Fruit fly (Drosophila melanogaster) whole organism, wandering third instar larva: ENCODE data around the gene CG14535.

Source experiments
- CG32264 ChIP-seq: fragments of 200-800 bp; sonication (Bioruptor generic); optimal IDR thresholded peaks from 2 replicates; lab custom pipeline; 2016; ENCODE audit warnings: missing biosample characterization, missing genetic modification characterization
- CrebA ChIP-seq: fragments of 200-800 bp; sonication (Bioruptor generic); optimal IDR thresholded peaks from 2 replicates; lab custom pipeline; 2016; ENCODE audit warnings: missing biosample characterization, mild to moderate bottlenecking, missing genetic modification characterization, borderline replicate concordance
- Dfd ChIP-seq: fragments of >200 bp; optimal IDR thresholded peaks from 2 replicates; lab custom pipeline; 2017; ENCODE audit warnings: missing biosample characterization, missing genetic modification characterization
- Dif ChIP-seq: fragments of 200-275, 200-300 bp; sonication (Bioruptor generic); optimal IDR thresholded peaks from 2 replicates; lab custom pipeline; 2018; ENCODE audit warnings: missing biosample characterization, missing genetic modification characterization; ENCODE audit not compliant: partially characterized antibody
- GATAd ChIP-seq: sonication (Bioruptor generic); optimal IDR thresholded peaks from 2 replicates; lab custom pipeline; 2016; ENCODE audit warnings: missing biosample characterization, missing genetic modification characterization
- HLH106 ChIP-seq: fragments of 200-800 bp; optimal IDR thresholded peaks from 3 replicates; lab custom pipeline; 2019; ENCODE audit warnings: missing biosample characterization, mild to moderate bottlenecking, missing genetic modification characterization, moderate library complexity
- Hnf4 ChIP-seq: fragments of 200-800 bp; sonication (Bioruptor generic); optimal IDR thresholded peaks from 2 replicates; lab custom pipeline; 2016; ENCODE audit warnings: missing biosample characterization, mild to moderate bottlenecking, missing genetic modification characterization
- Hr83 ChIP-seq: fragments of 200-300 bp; sonication (Bioruptor generic); optimal IDR thresholded peaks from 2 replicates; lab custom pipeline; 2016; ENCODE audit warnings: missing biosample characterization, mild to moderate bottlenecking, missing genetic modification characterization, moderate library complexity; ENCODE audit not compliant: poor library complexity, severe bottlenecking
- Mio ChIP-seq: sonication (Bioruptor generic); optimal IDR thresholded peaks from 2 replicates; lab custom pipeline; 2016; ENCODE audit warnings: missing biosample characterization, missing genetic modification characterization
- Myc ChIP-seq: fragments of >200 bp; optimal IDR thresholded peaks from 2 replicates; lab custom pipeline; 2017
- Rel ChIP-seq, 2 experiments: fragments of 200-800 bp; sonication (Bioruptor generic) in 1 of 2; optimal IDR thresholded peaks; 2 replicates in 1 of 2; 3 replicates in 1 of 2; lab custom pipeline; 2016 to 2019; ENCODE audit warnings: mild to moderate bottlenecking in 2 of 2, missing biosample characterization in 2 of 2, missing genetic modification characterization in 2 of 2, moderate library complexity in 1 of 2
- Sp1 ChIP-seq: fragments of 200-800 bp; sonication (Bioruptor generic); optimal IDR thresholded peaks from 3 replicates; lab custom pipeline; 2019; ENCODE audit warnings: missing biosample characterization, mild to moderate bottlenecking, missing genetic modification characterization, moderate library complexity
- Vsx2 ChIP-seq: fragments of 200-300, 225-300 bp; sonication (Bioruptor generic); optimal IDR thresholded peaks from 2 replicates; lab custom pipeline; 2018; ENCODE audit warnings: missing biosample characterization, missing genetic modification characterization; ENCODE audit not compliant: partially characterized antibody
- br ChIP-seq: fragments of 200-800 bp; sonication (Bioruptor generic); optimal IDR thresholded peaks from 2 replicates; lab custom pipeline; 2016; ENCODE audit warnings: missing biosample characterization, missing genetic modification characterization
- brk ChIP-seq: fragments of 200-800 bp; sonication (Bioruptor generic); optimal IDR thresholded peaks from 2 replicates; lab custom pipeline; 2016; ENCODE audit warnings: missing biosample characterization, mild to moderate bottlenecking, missing genetic modification characterization
- dl ChIP-seq, 2 experiments: fragments of 175-275, 200-275 bp in 1 of 2; fragments of 200-275 bp in 1 of 2; sonication (Bioruptor generic); optimal IDR thresholded peaks; lab custom pipeline; 2018; ENCODE audit warnings: mild to moderate bottlenecking in 2 of 2, missing biosample characterization in 2 of 2, missing genetic modification characterization in 2 of 2, moderate library complexity in 2 of 2; ENCODE audit not compliant: partially characterized antibody in 2 of 2, insufficient read depth in 1 of 2
- dsf ChIP-seq: sonication (Bioruptor generic); optimal IDR thresholded peaks from 2 replicates; lab custom pipeline; 2016; ENCODE audit warnings: missing biosample characterization, missing genetic modification characterization, borderline replicate concordance
- foxo ChIP-seq, 2 experiments: fragments of 200-800 bp; sonication (Bioruptor generic); optimal IDR thresholded peaks; 2 replicates in 1 of 2; 3 replicates in 1 of 2; lab custom pipeline; 2016 to 2017; ENCODE audit warnings: missing biosample characterization in 2 of 2, missing genetic modification characterization in 2 of 2
- fru ChIP-seq: fragments of 200-800 bp; sonication (Bioruptor generic); optimal IDR thresholded peaks from 3 replicates; lab custom pipeline; 2016; ENCODE audit warnings: missing biosample characterization, mild to moderate bottlenecking, missing genetic modification characterization
- h ChIP-seq: fragments of 200-800 bp; sonication (Bioruptor generic); optimal IDR thresholded peaks from 3 replicates; lab custom pipeline; 2016; ENCODE audit warnings: missing biosample characterization, mild to moderate bottlenecking, missing genetic modification characterization
- lola ChIP-seq: fragments of >200 bp; optimal IDR thresholded peaks from 2 replicates; lab custom pipeline; 2017; ENCODE audit warnings: missing biosample characterization, missing genetic modification characterization
- sage ChIP-seq: fragments of 200-800 bp; sonication (Bioruptor generic); optimal IDR thresholded peaks from 2 replicates; lab custom pipeline; 2016; ENCODE audit warnings: missing biosample characterization, mild to moderate bottlenecking, missing genetic modification characterization
- tai ChIP-seq: sonication (Bioruptor generic); optimal IDR thresholded peaks from 2 replicates; lab custom pipeline; 2016; ENCODE audit warnings: missing biosample characterization, missing genetic modification characterization
- usp ChIP-seq: fragments of >200 bp; optimal IDR thresholded peaks from 2 replicates; lab custom pipeline; 2017; ENCODE audit warnings: missing biosample characterization, missing genetic modification characterization
- woc ChIP-seq: sonication (Bioruptor generic); optimal IDR thresholded peaks from 2 replicates; lab custom pipeline; 2016; ENCODE audit warnings: missing biosample characterization, mild to moderate bottlenecking, missing genetic modification characterization

CG14535 gene

dm6 chr2L:7885952-7886351, 30.7 kb upstream of the CG14535 start:
- TF ChIP-seq Dif (GFP tag; lab: Kevin White, UChicago) (no peak), tai (GFP tag; lab: Kevin White, UChicago) (peak; percentile 35), CrebA (GFP tag; lab: Kevin White, UChicago) (no peak), Hr83 (GFP tag; lab: Kevin White, UChicago) (no peak), Myc (lab: Kevin White, UChicago) (peak; percentile 9)

- peak; percentile 5 for TF ChIP-seq Hnf4
- no peak for TF ChIP-seq Rel (GFP tag; optimal IDR thresholded peaks at IDR 0.05; lab: Kevin White, UChicago)
- peak; percentile 51 for TF ChIP-seq Rel (tag; optimal IDR thresholded peaks at IDR 0.05; lab: Kevin White, UChicago)
- TF ChIP-seq Hr83 (GFP tag; lab: Kevin White, UChicago) = no peak
- TF ChIP-seq, all 38 proteins: peak for 2
Observed at dm6 chr2L:7885271-7885670, 30.0 kb upstream of the CG14535 start, which contains the start of the genes SmE and CG34132. Gene SmE (minus strand): TSS chr2L:7885450. Gene CG34132 (plus strand): TSS chr2L:7885503.

dm6 chr2L:7880458-7880857, 25.2 kb upstream of the CG14535 start:
- no peak for TF ChIP-seq Rel (GFP tag; optimal IDR thresholded peaks at IDR 0.05; lab: Kevin White, UChicago)
- no peak for TF ChIP-seq Rel (tag; optimal IDR thresholded peaks at IDR 0.05; lab: Kevin White, UChicago)
- TF ChIP-seq Dif (GFP tag; lab: Kevin White, UChicago) = peak; percentile 27
- peak; percentile 10 for TF ChIP-seq Vsx2 (GFP tag; lab: Kevin White, UChicago)
- peak; percentile 39 to 54 for TF ChIP-seq dl (GFP tag; optimal IDR thresholded peaks at IDR 0.05; lab: Kevin White, UChicago; ENCODE audit: insufficient read depth in 1 of 2, partially characterized antibody in 2 of 2)
- TF ChIP-seq fru (GFP tag; lab: Kevin White, UChicago) = peak; percentile 36
- TF ChIP-seq woc (GFP tag; lab: Kevin White, UChicago) = peak; percentile 17
- no peak for TF ChIP-seq lola (GFP tag; lab: Kevin White, UChicago)

- TF ChIP-seq CrebA (GFP tag; lab: Kevin White, UChicago) = peak; percentile 50
- peak; percentile 13 for TF ChIP-seq sage
- TF ChIP-seq Rel (GFP tag; optimal IDR thresholded peaks at IDR 0.05; lab: Kevin White, UChicago) = no peak
- TF ChIP-seq Rel (tag; optimal IDR thresholded peaks at IDR 0.05; lab: Kevin White, UChicago) = peak; percentile 35
- TF ChIP-seq Vsx2 (GFP tag; lab: Kevin White, UChicago) = no peak
- peak; percentile 74 for TF ChIP-seq Sp1 (GFP tag; lab: Kevin White, UChicago)
- no peak for TF ChIP-seq tai (GFP tag; lab: Kevin White, UChicago)
- no peak for TF ChIP-seq brk (GFP tag; lab: Kevin White, UChicago)
- TF ChIP-seq Mio (GFP tag; lab: Kevin White, UChicago) = no peak
- no peak for TF ChIP-seq foxo (GFP tag; optimal IDR thresholded peaks at IDR 0.05; lab: Kevin White, UChicago)
- TF ChIP-seq woc (GFP tag; lab: Kevin White, UChicago) = peak; percentile 2
- TF ChIP-seq GATAd (GFP tag; lab: Kevin White, UChicago) = no peak
- no peak for TF ChIP-seq dsf
- peak; percentile 25 for TF ChIP-seq h
- no peak for TF ChIP-seq HLH106 (tag; lab: Kevin White, UChicago)
- peak; percentile 8 for TF ChIP-seq Dif (GFP tag; lab: Kevin White, UChicago)
Observed at dm6 chr2L:7879292-7879894, 24.1 kb upstream of the CG14535 start, which contains the start of gene spz3. Gene spz3 (minus strand): TSS chr2L:7879552.

dm6 chr2L:7878372-7878771, 23.1 kb upstream of the CG14535 start:
- TF ChIP-seq Dfd (GFP tag; lab: Kevin White, UChicago) (peak; percentile 91), br (GFP tag; lab: Kevin White, UChicago) (no peak), usp (GFP tag; lab: Kevin White, UChicago) (no peak), CG32264 (GFP tag; lab: Kevin White, UChicago) (no peak)
